Fruit fly (Drosophila melanogaster) Kc167 (cell line): ENCODE results near the gene GATAd.

ENCODE experiments used
- Sin3A ChIP-seq: fragments of >200 bp; optimal IDR thresholded peaks from 2 replicates; lab custom pipeline; 2018; ENCODE audit warnings: missing external identifiers
- h ChIP-seq: fragments of >200 bp; optimal IDR thresholded peaks from 3 replicates; lab custom pipeline; 2018; ENCODE audit warnings: missing external identifiers
- psq ChIP-seq: fragments of >200 bp; optimal IDR thresholded peaks from 2 replicates; lab custom pipeline; 2017; ENCODE audit warnings: missing external identifiers

dm6 chr2L:10381890-10382450 lies 48.4 kb downstream of the GATAd start, which contains the start of gene CG5096:
- no peak for TF ChIP-seq Sin3A (lab: Kevin White, UChicago)
- TF ChIP-seq psq (lab: Kevin White, UChicago), result no peak
- no peak for TF ChIP-seq h (lab: Kevin White, UChicago)
